Worm (Caenorhabditis elegans) whole organism, midembryonic: Measurements from ENCODE around the gene mtr-4.

Experiments used
- T22C8.4 ChIP-seq: fragments of 200-800 bp; sonication (Bioruptor generic); IDR thresholded peaks from 2 replicates; pipeline ENCODE4 v1.3.6; 2022; ENCODE audit warnings: missing genetic modification characterization, missing compliant biosample characterization
- flt-1 ChIP-seq: fragments of 200-800 bp; sonication (Bioruptor generic); IDR thresholded peaks from 2 replicates; pipeline ENCODE4 v1.3.6; 2022; ENCODE audit warnings: missing genetic modification characterization, missing compliant biosample characterization
- med-1 ChIP-seq: sonication (generic microtip); optimal IDR thresholded peaks from 2 replicates; lab custom pipeline; 2017; ENCODE audit warnings: missing genetic modification characterization, mild to moderate bottlenecking, missing compliant biosample characterization, antibody characterized with exemption, missing genetic modification reagents; ENCODE audit not compliant: insufficient read depth
- ztf-29 ChIP-seq: fragments of 200-800 bp; sonication (Bioruptor generic); IDR thresholded peaks from 2 replicates; pipeline ENCODE4 v1.3.6; 2022; ENCODE audit warnings: missing genetic modification reagents, missing genetic modification characterization, missing compliant biosample characterization

DNA sequence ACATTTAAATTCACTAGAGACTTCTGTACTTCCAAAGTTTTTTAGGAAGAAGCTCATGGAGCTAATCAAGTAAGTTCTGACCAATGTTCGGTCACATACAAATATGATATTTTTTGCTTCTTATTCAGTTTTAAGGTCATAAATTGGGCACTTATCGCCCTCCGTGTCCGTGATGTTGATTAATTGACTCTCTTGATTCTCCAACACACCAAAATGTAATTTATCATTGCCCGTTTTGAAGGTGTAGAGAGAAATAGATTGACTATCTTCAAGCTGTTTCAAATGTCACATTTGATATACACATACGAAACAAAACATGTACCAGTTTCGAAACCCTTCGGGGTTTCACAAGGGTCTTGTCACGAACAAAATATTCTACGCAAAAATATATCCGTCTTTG is 34.8 kb upstream of the mtr-4 start:
- TF ChIP-seq flt-1 = no peak
- TF ChIP-seq med-1 (GFP tag; lab: Kevin White, UChicago) = no peak
- TF ChIP-seq T22C8.4 (GFP tag; lab: Robert Waterston, UW) = no peak
- no peak for TF ChIP-seq ztf-29
